Worm (Caenorhabditis elegans) whole organism, L4/young adult: ENCODE results near the gene ZK105.5.

Source experiments
- W03F9.2 ChIP-seq: fragments of 150-350 bp; optimal IDR thresholded peaks from 2 replicates; lab custom pipeline; 2014; ENCODE audit warnings: missing biosample characterization, missing genetic modification characterization
- dao-5 ChIP-seq: sonication (generic microtip); optimal IDR thresholded peaks from 2 replicates; lab custom pipeline; 2016; ENCODE audit warnings: missing genotype, missing genetic modification characterization, moderate library complexity, missing compliant biosample characterization
- him-1 ChIP-seq: sonication (generic microtip); optimal IDR thresholded peaks from 2 replicates; lab custom pipeline; 2016; ENCODE audit warnings: missing genotype, missing genetic modification reagents, missing genetic modification characterization, missing compliant biosample characterization

ce11 chrV:7696842-7697241 lies 20.7 kb downstream of the ZK105.5 start, which contains the start of gene ZK105.3:
- no peak for TF ChIP-seq W03F9.2
- no peak for TF ChIP-seq him-1 (tag; lab: Kevin White, UChicago)
- TF ChIP-seq dao-5 (tag; lab: Kevin White, UChicago): no peak
